Fruit fly (Drosophila melanogaster): ENCODE data around the gene CSN8.

CSN8 gene

DNA sequence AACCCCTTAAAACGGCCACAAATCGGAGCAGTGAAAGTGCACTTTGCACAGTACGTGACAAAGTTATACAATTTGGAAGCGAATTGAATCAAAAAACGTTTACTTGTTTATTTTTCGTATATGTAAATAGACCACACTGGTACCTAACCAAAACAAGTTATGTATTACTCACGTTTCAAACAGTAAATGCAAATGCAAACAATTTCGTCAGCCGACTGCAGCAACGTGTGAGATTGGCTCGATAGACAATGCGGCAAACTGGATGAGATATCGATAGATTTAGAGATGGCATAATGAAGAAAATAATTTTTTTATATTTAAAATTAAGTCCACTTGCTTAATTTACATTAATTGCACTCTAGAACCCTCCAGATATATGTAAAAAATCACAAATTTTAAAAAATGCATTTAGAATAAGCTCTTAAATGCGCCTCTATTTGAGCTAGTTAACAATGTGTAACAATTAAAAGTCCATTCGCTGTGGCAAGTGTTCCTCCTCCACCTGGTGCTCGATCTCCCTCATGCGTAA, 16.9 kb downstream of the CSN8 start, which contains the start of gene AlaRS (continued):
- peak; percentile 31 for TF ChIP-seq CG10209 (GFP tag; optimal IDR thresholded peaks at IDR 0.05)
- peak; percentile 47; the same call in 2 of the 3 replicates for TF ChIP-seq vnd (GFP tag; IDR thresholded peaks at IDR 0.05; ENCODE audit: partially characterized antibody)
- no peak for TF ChIP-seq NC2α (GFP tag; optimal IDR thresholded peaks at IDR 0.05)
- TF ChIP-seq CG15073 (GFP tag; optimal IDR thresholded peaks at IDR 0.05) = no peak
- no peak for TF ChIP-seq NC2β (GFP tag; optimal IDR thresholded peaks at IDR 0.05)
- TF ChIP-seq Hand (GFP tag; optimal IDR thresholded peaks at IDR 0.05) = no peak
- no peak for TF ChIP-seq CG12299 (tag; optimal IDR thresholded peaks at IDR 0.05)
- 0 out of 3 replicates have a peak, but pooled peaks have one; percentile 26 for TF ChIP-seq CG34422 (GFP tag; IDR thresholded peaks at IDR 0.05)
- TF ChIP-seq Abd-B (GFP tag; optimal IDR thresholded peaks at IDR 0.05) = no peak
- no peak for TF ChIP-seq caup (GFP tag; optimal IDR thresholded peaks at IDR 0.05; ENCODE audit: severe bottlenecking)
- peak; percentile 59; the same call in 1 of the 3 replicates for TF ChIP-seq zen2 (GFP tag; IDR thresholded peaks at IDR 0.05; ENCODE audit: partially characterized antibody)
- TF ChIP-seq stc (GFP tag; IDR thresholded peaks at IDR 0.05) = 0 out of 2 replicates have a peak, but pooled peaks have one; percentile 21
- no peak for TF ChIP-seq br (optimal IDR thresholded peaks at IDR 0.05)
- TF ChIP-seq CG7556 (GFP tag; optimal IDR thresholded peaks at IDR 0.05) = peak; percentile 56
- peak; percentile 62 for TF ChIP-seq lilli (GFP tag; optimal IDR thresholded peaks at IDR 0.05)
- peak; percentile 59; the same call in 2 of the 3 replicates for TF ChIP-seq knrl (GFP tag; IDR thresholded peaks at IDR 0.05; ENCODE audit: partially characterized antibody)
- TF ChIP-seq abd-A (tag; optimal IDR thresholded peaks at IDR 0.05) = no peak
- no peak for TF ChIP-seq CG6765 (GFP tag; optimal IDR thresholded peaks at IDR 0.05)
- peak; percentile 27 for TF ChIP-seq odd (GFP tag; optimal IDR thresholded peaks at IDR 0.05)
- no peak for TF ChIP-seq CG3065 (GFP tag; optimal IDR thresholded peaks at IDR 0.05)
- TF ChIP-seq CG2129 (GFP tag; IDR thresholded peaks at IDR 0.05; ENCODE audit: partially characterized antibody) = peak; percentile 35
- no peak for TF ChIP-seq sd (tag; optimal IDR thresholded peaks at IDR 0.05)
- TF ChIP-seq CTCF (GFP tag; optimal IDR thresholded peaks at IDR 0.05) = no peak
- TF ChIP-seq CG6683 (GFP tag; optimal IDR thresholded peaks at IDR 0.05) = peak; percentile 17
- TF ChIP-seq H15 (GFP tag; IDR thresholded peaks at IDR 0.05) = no peak
- no peak for TF ChIP-seq Stat92E (GFP tag; optimal IDR thresholded peaks at IDR 0.05)
- TF ChIP-seq CG9797 (GFP tag; optimal IDR thresholded peaks at IDR 0.05) = no peak
- no peak for TF ChIP-seq CG6654 (GFP tag; optimal IDR thresholded peaks at IDR 0.05)
- no peak for TF ChIP-seq CG1792 (GFP tag; optimal IDR thresholded peaks at IDR 0.05)
- peak; percentile 40 for TF ChIP-seq dmrt11E (tag; optimal IDR thresholded peaks at IDR 0.05)
- TF ChIP-seq CG1647 (GFP tag; optimal IDR thresholded peaks at IDR 0.05) = no peak
- no peak for TF ChIP-seq CG3838 (GFP tag; optimal IDR thresholded peaks at IDR 0.05)
- TF ChIP-seq CG13894 (tag; optimal IDR thresholded peaks at IDR 0.05) = no peak
- TF ChIP-seq Antp (GFP tag; optimal IDR thresholded peaks at IDR 0.05) = no peak
- no peak for TF ChIP-seq Bteb2 (GFP tag; optimal IDR thresholded peaks at IDR 0.05)
- TF ChIP-seq CG7372 (GFP tag; IDR thresholded peaks at IDR 0.05) = no peak
- no peak for TF ChIP-seq Lim3 (GFP tag; IDR thresholded peaks at IDR 0.05)
- TF ChIP-seq CG12071 (GFP tag; optimal IDR thresholded peaks at IDR 0.05) = no peak
- TF ChIP-seq Hmr (GFP tag; optimal IDR thresholded peaks at IDR 0.05) = peak; percentile 30
- TF ChIP-seq NFAT (GFP tag; IDR thresholded peaks at IDR 0.05) = no peak
- no peak for TF ChIP-seq gfzf (GFP tag; optimal IDR thresholded peaks at IDR 0.05)
- TF ChIP-seq H2.0 (GFP tag; IDR thresholded peaks at IDR 0.05) = no peak
- TF ChIP-seq Hey (tag; optimal IDR thresholded peaks at IDR 0.05) = no peak
- no peak for TF ChIP-seq CG7987 (GFP tag; optimal IDR thresholded peaks at IDR 0.05)
- TF ChIP-seq CG16815 (GFP tag; optimal IDR thresholded peaks at IDR 0.05) = no peak
- TF ChIP-seq CG6791 (GFP tag; IDR thresholded peaks at IDR 0.05; ENCODE audit: partially characterized antibody) = peak; percentile 59; the same call in 2 of the 3 replicates
- TF ChIP-seq CG5180 (GFP tag; optimal IDR thresholded peaks at IDR 0.05) = no peak
- TF ChIP-seq CG42726 (GFP tag; IDR thresholded peaks at IDR 0.05; ENCODE audit: partially characterized antibody) = no peak
- TF ChIP-seq CG7271 (tag; optimal IDR thresholded peaks at IDR 0.05) = no peak
- TF ChIP-seq shn (GFP tag; optimal IDR thresholded peaks at IDR 0.05) = no peak

Data from whole organism, embryonic.